Worm (Caenorhabditis elegans) whole organism, young adult: ENCODE results near the gene mfn-1.
"Not testable (repeated sequence)": the region's sequence is repeated elsewhere in the genome, so short reads cannot be mapped to it uniquely, and the experiment has no call there.

ENCODE experiments used
- B0261.1 ChIP-seq: sonication (generic microtip); optimal IDR thresholded peaks from 2 replicates; lab custom pipeline; 2016; ENCODE audit warnings: mild to moderate bottlenecking, missing genetic modification characterization, moderate library complexity, missing compliant biosample characterization
- F33H1.4 ChIP-seq: fragments of 200-800 bp; sonication (Bioruptor generic); IDR thresholded peaks from 2 replicates; pipeline ENCODE4 v1.3.6; 2022; ENCODE audit warnings: missing genetic modification reagents, missing genetic modification characterization, missing compliant biosample characterization
- F49E8.2 ChIP-seq: sonication (generic microtip); optimal IDR thresholded peaks from 3 replicates; lab custom pipeline; 2017; ENCODE audit warnings: missing genetic modification characterization, mild to moderate bottlenecking, missing compliant biosample characterization, antibody characterized with exemption, moderate library complexity; ENCODE audit not compliant: insufficient read depth
- F52B5.7 ChIP-seq: sonication (generic microtip); optimal IDR thresholded peaks from 2 replicates; lab custom pipeline; 2016; ENCODE audit warnings: mild to moderate bottlenecking, missing genetic modification characterization, missing compliant biosample characterization
- F57C9.4 ChIP-seq: sonication (generic microtip); optimal IDR thresholded peaks from 2 replicates; lab custom pipeline; 2017; ENCODE audit warnings: mild to moderate bottlenecking, missing genetic modification characterization, missing compliant biosample characterization
- T07F8.4 ChIP-seq: sonication (generic microtip); optimal IDR thresholded peaks from 2 replicates; lab custom pipeline; 2016; ENCODE audit warnings: mild to moderate bottlenecking, missing genetic modification characterization, moderate library complexity, missing compliant biosample characterization
- T26A5.8 ChIP-seq: sonication (generic microtip); optimal IDR thresholded peaks from 2 replicates; lab custom pipeline; 2016; ENCODE audit warnings: missing genetic modification characterization, missing compliant biosample characterization
- Y56A3A.18 ChIP-seq: fragments of 200-800 bp; sonication (Bioruptor generic); IDR thresholded peaks from 2 replicates; pipeline ENCODE4 v1.3.6; 2022; ENCODE audit warnings: missing genetic modification reagents, missing genetic modification characterization, missing compliant biosample characterization
- ZK185.1 ChIP-seq: sonication (generic microtip); optimal IDR thresholded peaks from 2 replicates; lab custom pipeline; 2016; ENCODE audit warnings: mild to moderate bottlenecking, missing genetic modification characterization, missing compliant biosample characterization; ENCODE audit not compliant: poor library complexity, severe bottlenecking
- akir-1 ChIP-seq: fragments of 200-800 bp; sonication (Bioruptor generic); optimal IDR thresholded peaks from 2 replicates; lab custom pipeline; 2018; ENCODE audit warnings: mild to moderate bottlenecking, missing genetic modification characterization, moderate library complexity, missing compliant biosample characterization
- ccch-3 ChIP-seq: fragments of 200-800 bp; sonication (Bioruptor generic); optimal IDR thresholded peaks from 2 replicates; lab custom pipeline; 2018; ENCODE audit warnings: mild to moderate bottlenecking, missing genetic modification characterization, missing compliant biosample characterization
- ceh-79 ChIP-seq: sonication (generic microtip); optimal IDR thresholded peaks from 2 replicates; lab custom pipeline; 2017; ENCODE audit warnings: mild to moderate bottlenecking, missing genetic modification characterization, missing compliant biosample characterization
- ceh-91 ChIP-seq: fragments of 200-800 bp; sonication (Bioruptor generic); IDR thresholded peaks from 2 replicates; pipeline ENCODE4 v1.3.6; 2022; ENCODE audit warnings: missing genetic modification reagents, missing genetic modification characterization, missing compliant biosample characterization
- dpl-1 ChIP-seq: fragments of 150-350 bp; optimal IDR thresholded peaks from 2 replicates; lab custom pipeline; 2014; ENCODE audit warnings: missing biosample characterization, missing genetic modification reagents, missing genetic modification characterization
- efl-1 ChIP-seq: fragments of 150-350 bp; optimal IDR thresholded peaks from 2 replicates; lab custom pipeline; 2014; ENCODE audit warnings: missing biosample characterization, missing genetic modification reagents, missing genetic modification characterization
- egrh-3 ChIP-seq: fragments of 200-800 bp; sonication (Bioruptor generic); IDR thresholded peaks from 2 replicates; pipeline ENCODE4 v1.3.6; 2022; ENCODE audit warnings: missing genetic modification reagents, missing genetic modification characterization, missing compliant biosample characterization
- fkh-3 ChIP-seq: sonication (generic microtip); optimal IDR thresholded peaks from 2 replicates; lab custom pipeline; 2016; ENCODE audit warnings: mild to moderate bottlenecking, missing genetic modification characterization, missing compliant biosample characterization
- him-1 ChIP-seq: sonication (generic microtip); optimal IDR thresholded peaks from 2 replicates; lab custom pipeline; 2016; ENCODE audit warnings: missing genotype, missing genetic modification reagents, missing genetic modification characterization, missing compliant biosample characterization
- hlh-26 ChIP-seq: fragments of 200-800 bp; sonication (Bioruptor generic); conservative IDR thresholded peaks from 2 replicates; pipeline ENCODE4 v1.3.6; 2022; ENCODE audit warnings: missing genetic modification reagents, missing genetic modification characterization, missing compliant biosample characterization
- lag-1 ChIP-seq: fragments of 200-800 bp; sonication (Bioruptor generic); IDR thresholded peaks from 2 replicates; pipeline ENCODE4 v1.3.6; 2022; ENCODE audit warnings: missing genetic modification reagents, missing genetic modification characterization, missing compliant biosample characterization
- lin-26 ChIP-seq: fragments of 200-800 bp; sonication (Bioruptor generic); IDR thresholded peaks from 2 replicates; pipeline ENCODE4 v1.3.6; 2022; ENCODE audit warnings: missing genetic modification reagents, missing genetic modification characterization, missing compliant biosample characterization
- lir-1 ChIP-seq: fragments of 200-800 bp; sonication (Bioruptor generic); conservative IDR thresholded peaks from 2 replicates; pipeline ENCODE4 v1.3.6; 2022; ENCODE audit warnings: missing genetic modification reagents, missing genetic modification characterization, missing compliant biosample characterization
- lsl-1 ChIP-seq: fragments of 200-800 bp; sonication (Bioruptor generic); optimal IDR thresholded peaks from 2 replicates; lab custom pipeline; 2018; ENCODE audit warnings: mild to moderate bottlenecking, missing genetic modification characterization, moderate library complexity, missing compliant biosample characterization
- madf-6 ChIP-seq: fragments of 200-800 bp; sonication (Bioruptor generic); IDR thresholded peaks from 2 replicates; pipeline ENCODE4 v1.3.6; 2022; ENCODE audit warnings: missing genetic modification reagents, missing genetic modification characterization, missing compliant biosample characterization
- madf-8 ChIP-seq: fragments of 200-800 bp; sonication (Bioruptor generic); conservative IDR thresholded peaks from 2 replicates; pipeline ENCODE4 v1.3.6; 2022; ENCODE audit warnings: missing genetic modification reagents, missing genetic modification characterization, missing compliant biosample characterization
- mel-28 ChIP-seq: sonication (generic microtip); optimal IDR thresholded peaks from 2 replicates; lab custom pipeline; 2016; ENCODE audit warnings: borderline replicate concordance, mild to moderate bottlenecking, missing genetic modification characterization, missing compliant biosample characterization
- mes-4 ChIP-seq: sonication (generic microtip); optimal IDR thresholded peaks from 2 replicates; lab custom pipeline; 2016; ENCODE audit warnings: missing genotype, missing genetic modification characterization, missing compliant biosample characterization
- mxl-1 ChIP-seq: sonication (generic microtip); optimal IDR thresholded peaks from 2 replicates; lab custom pipeline; 2016; ENCODE audit warnings: missing genetic modification characterization, missing compliant biosample characterization
- nhr-27 ChIP-seq: fragments of 200-800 bp; sonication (Bioruptor generic); optimal IDR thresholded peaks from 2 replicates; lab custom pipeline; 2018; ENCODE audit warnings: mild to moderate bottlenecking, missing genetic modification characterization, moderate library complexity, missing compliant biosample characterization
- nhr-80 ChIP-seq: sonication (generic microtip); optimal IDR thresholded peaks from 2 replicates; lab custom pipeline; 2016; ENCODE audit warnings: missing genetic modification characterization, missing compliant biosample characterization
- rcor-1 ChIP-seq: fragments of 200-800 bp; sonication (Bioruptor generic); IDR thresholded peaks from 2 replicates; pipeline ENCODE4 v1.3.6; 2022; ENCODE audit warnings: missing genetic modification reagents, missing genetic modification characterization, missing compliant biosample characterization
- rec-8 ChIP-seq, 2 experiments: sonication (generic microtip); optimal IDR thresholded peaks; 2 replicates each; lab custom pipeline; 2016; ENCODE audit warnings: mild to moderate bottlenecking in 2 of 2, missing genetic modification characterization in 2 of 2, missing genetic modification reagents in 2 of 2, missing genotype in 2 of 2, missing biosample characterization in 1 of 2, missing compliant biosample characterization in 1 of 2, moderate library complexity in 1 of 2
- repo-1 ChIP-seq: sonication (generic microtip); optimal IDR thresholded peaks from 2 replicates; lab custom pipeline; 2017; ENCODE audit warnings: mild to moderate bottlenecking, missing genetic modification characterization, missing compliant biosample characterization
- sdz-38 ChIP-seq: sonication (generic microtip); optimal IDR thresholded peaks from 2 replicates; lab custom pipeline; 2016; ENCODE audit warnings: missing genotype, missing genetic modification characterization, missing compliant biosample characterization
- snpc-1.1 ChIP-seq: sonication (generic microtip); optimal IDR thresholded peaks from 2 replicates; lab custom pipeline; 2017; ENCODE audit warnings: missing genetic modification characterization, mild to moderate bottlenecking, missing compliant biosample characterization, antibody characterized with exemption, moderate library complexity, missing genotype, missing genetic modification reagents; ENCODE audit not compliant: insufficient read depth
- snpc-1.3 ChIP-seq: sonication (generic microtip); optimal IDR thresholded peaks from 2 replicates; lab custom pipeline; 2017; ENCODE audit warnings: missing genetic modification characterization, mild to moderate bottlenecking, missing compliant biosample characterization, antibody characterized with exemption, moderate library complexity, missing genotype, missing genetic modification reagents; ENCODE audit not compliant: insufficient read depth
- sptf-2 ChIP-seq: fragments of 200-800 bp; sonication (Bioruptor generic); optimal IDR thresholded peaks from 2 replicates; lab custom pipeline; 2018; ENCODE audit warnings: mild to moderate bottlenecking, missing genetic modification characterization, missing compliant biosample characterization
- zfh-2 ChIP-seq: fragments of 200-800 bp; sonication (Bioruptor generic); conservative IDR thresholded peaks from 2 replicates; pipeline ENCODE4 v1.3.6; 2022; ENCODE audit warnings: missing genetic modification reagents, missing genetic modification characterization, missing compliant biosample characterization
- zim-3 ChIP-seq: sonication (generic microtip); optimal IDR thresholded peaks from 2 replicates; lab custom pipeline; 2017; ENCODE audit warnings: mild to moderate bottlenecking, missing genetic modification characterization, moderate library complexity, missing compliant biosample characterization

mfn-1 gene

ce11 chrII:11448753-11449152 lies 23.1 kb downstream of the mfn-1 start, which contains the start of gene W02B12.1:
Gene W02B12.1, plus strand, starts transcription at chrII:11449021.
- peak; percentile 73 for TF ChIP-seq nhr-80 (tag; lab: Kevin White, UChicago)
- no peak for TF ChIP-seq efl-1
- TF ChIP-seq, all 124 proteins: peak for 1

ce11 chrII:11444973-11445372 lies 26.8 kb downstream of the mfn-1 start, which contains the start of gene W02B12.13:
Gene W02B12.13, plus strand, starts transcription at chrII:11445273.
- TF ChIP-seq F57C9.4 (tag; lab: Kevin White, UChicago) (no peak), sdz-38 (tag; lab: Kevin White, UChicago) (no peak)

ce11 chrII:11443862-11444261 lies 28.0 kb downstream of the mfn-1 start, which contains the start of gene adbp-1:
Gene adbp-1, plus strand, starts transcription at chrII:11444162.
- 0 out of 2 replicates have a peak, but pooled peaks have one; percentile 39 for TF ChIP-seq madf-6 (GFP tag; lab: Robert Waterston, UW)
- no peak for TF ChIP-seq mes-4 (tag; lab: Kevin White, UChicago)
- no peak for TF ChIP-seq lin-26 (GFP tag; lab: Robert Waterston, UW)
- no peak for TF ChIP-seq hlh-26
- TF ChIP-seq Y56A3A.18 (GFP tag; lab: Robert Waterston, UW), result no peak
- TF ChIP-seq dpl-1 (GFP tag; lab: Kevin White, UChicago), result no peak

- no peak for TF ChIP-seq nhr-27 (tag; lab: Kevin White, UChicago)
- TF ChIP-seq zfh-2 (GFP tag; lab: Robert Waterston, UW), result peak; percentile 92
- TF ChIP-seq zim-3 (tag; lab: Kevin White, UChicago), result no peak
- TF ChIP-seq egrh-3, result peak; percentile 93
- TF ChIP-seq lag-1 (GFP tag; lab: Robert Waterston, UW), result 0 out of 2 replicates have a peak, but pooled peaks have one; percentile 32
- TF ChIP-seq T07F8.4 (tag; lab: Kevin White, UChicago), result no peak
- TF ChIP-seq sptf-2 (GFP tag; lab: Kevin White, UChicago), result no peak
Observed at ce11 chrII:11443128-11443527, 28.7 kb downstream of the mfn-1 start.

ce11 chrII:11442425-11442824 lies 29.4 kb downstream of the mfn-1 start, which contains the start of gene ebp-2:
Gene ebp-2, plus strand, starts transcription at chrII:11442725.
- TF ChIP-seq ccch-3 (GFP tag; lab: Kevin White, UChicago); repo-1; mel-28 (tag; lab: Kevin White, UChicago): not testable (repeated sequence)

ce11 chrII:11440265-11440664 lies 31.6 kb downstream of the mfn-1 start, which contains the start of gene VW02B12L.2:
Gene VW02B12L.2, minus strand, starts transcription at chrII:11440329.
- TF ChIP-seq madf-6 (GFP tag; lab: Robert Waterston, UW) (peak; percentile 80), him-1 (tag; lab: Kevin White, UChicago) (no peak), F49E8.2 (tag; lab: Kevin White, UChicago) (no peak), ZK185.1 (no peak), snpc-1.3 (tag; lab: Kevin White, UChicago) (no peak), snpc-1.1 (tag; lab: Kevin White, UChicago) (no peak), B0261.1 (tag; lab: Kevin White, UChicago) (no peak), F52B5.7 (no peak), F33H1.4 (GFP tag; lab: Robert Waterston, UW) (peak; percentile 26), lir-1 (GFP tag; lab: Robert Waterston, UW) (no peak), T26A5.8 (tag; lab: Kevin White, UChicago) (no peak), akir-1 (GFP tag; lab: Kevin White, UChicago) (no peak), lsl-1 (GFP tag; lab: Kevin White, UChicago) (peak; percentile 16), ceh-91 (GFP tag; lab: Robert Waterston, UW) (peak; percentile 16; the same call in 1 of the 2 replicates), ceh-79 (no peak), rec-8 (tag; optimal IDR thresholded peaks at IDR 0.05; lab: Kevin White, UChicago) (no peak), Y56A3A.18 (GFP tag; lab: Robert Waterston, UW) (no peak), fkh-3 (tag; lab: Kevin White, UChicago) (no peak), mxl-1 (no peak), rcor-1 (GFP tag; lab: Robert Waterston, UW) (no peak), madf-8 (GFP tag; lab: Robert Waterston, UW) (no peak; the same call in 1 of the 2 replicates), T07F8.4 (tag; lab: Kevin White, UChicago) (no peak)
